Worm (Caenorhabditis elegans) whole organism, early embryonic: ENCODE results near the gene sorf-1.

Source experiments
- B0310.2 ChIP-seq: sonication (generic microtip); optimal IDR thresholded peaks from 2 replicates; lab custom pipeline; 2016; ENCODE audit warnings: mild to moderate bottlenecking, missing genetic modification characterization, missing compliant biosample characterization
- F13C5.2 ChIP-seq: sonication (generic microtip); optimal IDR thresholded peaks from 2 replicates; lab custom pipeline; 2017; ENCODE audit warnings: mild to moderate bottlenecking, missing genetic modification characterization, inconsistent platforms, missing compliant biosample characterization
- aly-1 ChIP-seq: sonication (generic microtip); optimal IDR thresholded peaks from 2 replicates; lab custom pipeline; 2016; ENCODE audit warnings: missing genetic modification characterization, missing compliant biosample characterization
- ama-1 ChIP-seq: fragments of 150-350 bp; optimal IDR thresholded peaks from 2 replicates; lab custom pipeline; 2014
- ceh-13 ChIP-seq: fragments of 200-800 bp; sonication (Bioruptor generic); optimal IDR thresholded peaks from 2 replicates; lab custom pipeline; 2018; ENCODE audit warnings: mild to moderate bottlenecking, missing genetic modification characterization, missing compliant biosample characterization
- ceh-36 ChIP-seq: sonication (generic microtip); optimal IDR thresholded peaks from 2 replicates; lab custom pipeline; 2016; ENCODE audit warnings: missing genetic modification characterization, inconsistent platforms, missing compliant biosample characterization
- ets-7 ChIP-seq: sonication (generic microtip); optimal IDR thresholded peaks from 2 replicates; lab custom pipeline; 2016; ENCODE audit warnings: missing genotype, missing genetic modification characterization, missing compliant biosample characterization
- flt-1 ChIP-seq: fragments of 200-800 bp; sonication (Bioruptor generic); IDR thresholded peaks from 2 replicates; pipeline ENCODE4 v1.3.6; 2022; ENCODE audit warnings: missing genetic modification characterization, missing compliant biosample characterization
- hmbx-1 ChIP-seq: sonication (generic microtip); optimal IDR thresholded peaks from 2 replicates; lab custom pipeline; 2016; ENCODE audit warnings: mild to moderate bottlenecking, missing genetic modification characterization, missing compliant biosample characterization
- hmg-4 ChIP-seq: fragments of 200-800 bp; sonication (Bioruptor generic); optimal IDR thresholded peaks from 2 replicates; lab custom pipeline; 2018; ENCODE audit warnings: mild to moderate bottlenecking, missing genetic modification characterization, missing compliant biosample characterization
- hnd-1 ChIP-seq: sonication (generic microtip); optimal IDR thresholded peaks from 2 replicates; lab custom pipeline; 2016; ENCODE audit warnings: missing genetic modification characterization, missing compliant biosample characterization
- pes-1 ChIP-seq: fragments of 200-800 bp; sonication (Bioruptor generic); IDR thresholded peaks from 2 replicates; pipeline ENCODE4 v1.3.6; 2022; ENCODE audit warnings: missing genetic modification reagents, missing genetic modification characterization, missing compliant biosample characterization
- scrt-1 ChIP-seq: fragments of 200-800 bp; sonication (Bioruptor generic); IDR thresholded peaks from 2 replicates; pipeline ENCODE4 v1.3.6; 2022; ENCODE audit warnings: missing genetic modification characterization, missing compliant biosample characterization
- sea-1 ChIP-seq: fragments of 200-800 bp; sonication (Bioruptor generic); conservative IDR thresholded peaks from 2 replicates; pipeline ENCODE4 v1.3.6; 2022; ENCODE audit warnings: missing genetic modification characterization, missing compliant biosample characterization
- tbx-11 ChIP-seq: fragments of 200-800 bp; sonication (Bioruptor generic); IDR thresholded peaks from 2 replicates; pipeline ENCODE4 v1.3.6; 2022; ENCODE audit warnings: missing genetic modification characterization, missing compliant biosample characterization
- tbx-37 ChIP-seq: fragments of 200-800 bp; sonication (Bioruptor generic); conservative IDR thresholded peaks from 2 replicates; pipeline ENCODE4 v1.3.6; 2022; ENCODE audit warnings: missing genetic modification reagents, missing genetic modification characterization, missing compliant biosample characterization
- tra-4 ChIP-seq: sonication (generic microtip); optimal IDR thresholded peaks from 2 replicates; lab custom pipeline; 2017; ENCODE audit warnings: missing genetic modification characterization, missing compliant biosample characterization

Gene sorf-1

DNA sequence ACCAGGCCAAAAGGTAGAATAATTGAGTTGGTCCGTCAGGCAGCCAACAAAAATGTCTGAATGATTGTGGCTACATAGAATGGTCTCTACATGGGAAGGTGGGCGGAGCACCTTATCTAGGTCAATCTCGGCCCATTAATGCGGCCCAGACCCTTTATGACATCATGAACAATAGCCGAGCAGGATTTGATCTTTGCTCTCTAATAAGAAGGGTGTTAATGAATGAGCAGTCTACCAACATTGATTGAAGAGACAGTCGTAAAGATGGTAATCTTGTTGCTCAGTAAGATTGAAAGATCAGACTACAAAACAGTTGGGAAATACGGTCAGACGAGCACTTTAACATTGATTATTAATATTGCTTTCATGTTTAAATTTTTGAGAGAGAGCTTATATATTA, 21.3 kb upstream of the sorf-1 start:
- TF ChIP-seq aly-1 (tag; lab: Kevin White, UChicago) = no peak
- TF ChIP-seq pes-1 = no peak
- TF ChIP-seq scrt-1 (GFP tag; lab: Robert Waterston, UW) = no peak
- TF ChIP-seq ceh-36 = no peak

DNA sequence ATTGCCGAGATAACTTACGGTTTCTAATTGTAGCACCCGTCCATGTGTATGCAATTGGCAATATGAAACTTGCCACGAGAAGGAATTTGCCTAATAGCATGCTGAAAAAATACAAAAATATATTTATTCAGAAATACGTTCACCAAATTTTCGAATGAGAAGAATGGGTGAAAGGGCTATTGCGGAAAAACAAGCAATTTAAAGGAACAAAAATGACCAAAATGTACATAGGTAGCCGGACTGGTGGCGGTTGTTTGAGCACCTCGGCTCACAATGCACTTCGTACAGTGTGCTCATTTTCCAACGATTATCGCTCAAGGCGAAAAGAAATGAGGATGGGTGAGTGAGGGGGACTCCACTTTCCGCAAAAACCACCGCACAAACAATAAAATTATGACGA, 20.9 kb upstream of the sorf-1 start, which contains the start of gene cht-1:
TSS of gene cht-1 (minus strand) at position 101 of the 400 bp plus-strand sequence.
- TF ChIP-seq ets-7 (tag; lab: Kevin White, UChicago) = no peak
- no peak for TF ChIP-seq flt-1
- no peak for TF ChIP-seq ama-1 (lab: Kevin White, UChicago)
- no peak for TF ChIP-seq tra-4 (tag; lab: Kevin White, UChicago)
- no peak for TF ChIP-seq sea-1 (GFP tag; lab: Robert Waterston, UW)
- TF ChIP-seq ceh-36 = no peak
- no peak for TF ChIP-seq hmbx-1
- no peak for TF ChIP-seq ceh-13 (GFP tag; lab: Kevin White, UChicago)
- no peak for TF ChIP-seq scrt-1 (GFP tag; lab: Robert Waterston, UW)
- TF ChIP-seq tbx-11 (GFP tag; lab: Robert Waterston, UW) = no peak
- TF ChIP-seq pes-1 = no peak
- TF ChIP-seq aly-1 (tag; lab: Kevin White, UChicago) = no peak
- TF ChIP-seq hmg-4 (GFP tag; lab: Kevin White, UChicago) = no peak
- TF ChIP-seq F13C5.2 (tag; lab: Kevin White, UChicago) = no peak
- TF ChIP-seq tbx-37 = no peak
- TF ChIP-seq B0310.2 (tag; lab: Kevin White, UChicago) = no peak
- TF ChIP-seq hnd-1 (tag; lab: Kevin White, UChicago) = no peak

DNA sequence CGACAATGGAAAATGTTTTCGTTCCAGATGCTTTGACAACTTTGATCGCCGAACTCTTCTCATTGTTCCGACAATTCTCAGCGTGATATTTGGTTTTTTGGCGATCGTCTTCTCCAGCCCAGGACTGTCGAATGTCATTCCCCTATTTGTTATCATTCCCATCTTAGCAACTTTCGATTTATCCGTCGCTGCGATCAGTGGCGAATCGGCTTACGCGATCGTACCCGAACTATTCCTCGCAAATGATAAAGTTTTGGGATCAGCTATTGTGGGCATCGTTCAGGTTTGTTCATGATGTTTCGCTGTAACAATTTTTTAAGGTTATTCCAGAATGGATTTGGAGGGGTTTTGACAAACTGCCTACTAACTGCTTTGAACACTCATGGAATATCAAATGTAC, 17.7 kb upstream of the sorf-1 start:
- TF ChIP-seq scrt-1 (GFP tag; lab: Robert Waterston, UW) = no peak
- TF ChIP-seq ceh-36 = no peak
- TF ChIP-seq pes-1 = no peak
- TF ChIP-seq hnd-1 (tag; lab: Kevin White, UChicago) = no peak
- TF ChIP-seq aly-1 (tag; lab: Kevin White, UChicago) = no peak
- TF ChIP-seq hmbx-1 = no peak
- TF ChIP-seq tbx-11 (GFP tag; lab: Robert Waterston, UW) = no peak
- no peak for TF ChIP-seq ets-7 (tag; lab: Kevin White, UChicago)
- no peak for TF ChIP-seq F13C5.2 (tag; lab: Kevin White, UChicago)
- TF ChIP-seq tbx-37 = no peak
- TF ChIP-seq flt-1 = no peak
- TF ChIP-seq ama-1 (lab: Kevin White, UChicago) = no peak
- TF ChIP-seq tra-4 (tag; lab: Kevin White, UChicago) = no peak

DNA sequence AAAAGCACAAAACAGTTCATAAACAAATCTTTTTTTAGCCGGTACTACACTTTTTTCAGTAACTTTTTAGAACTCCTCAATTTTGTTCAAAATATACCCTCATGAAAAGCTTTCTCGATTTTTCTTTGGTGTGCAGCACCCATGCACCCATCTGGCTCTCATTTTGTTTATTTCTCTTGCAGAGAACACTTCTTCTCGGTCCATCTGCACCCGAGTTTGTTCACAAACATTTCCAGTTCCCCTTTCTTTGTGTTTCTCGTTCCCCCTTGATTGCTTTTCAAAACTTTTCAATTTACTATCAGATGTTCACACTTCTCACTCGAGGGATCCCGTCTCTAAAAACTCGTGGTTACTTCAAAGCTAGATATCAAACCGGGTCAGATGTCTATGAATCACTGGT, 14.5 kb upstream of the sorf-1 start, which contains the start of gene slcf-2:
TSS of gene slcf-2 (plus strand) at position 301 of the 400 bp plus-strand sequence.
- TF ChIP-seq B0310.2 (tag; lab: Kevin White, UChicago) (no peak), pes-1 (no peak), hnd-1 (tag; lab: Kevin White, UChicago) (no peak), tra-4 (tag; lab: Kevin White, UChicago) (no peak), sea-1 (GFP tag; lab: Robert Waterston, UW) (no peak), tbx-37 (no peak), F13C5.2 (tag; lab: Kevin White, UChicago) (no peak)

DNA sequence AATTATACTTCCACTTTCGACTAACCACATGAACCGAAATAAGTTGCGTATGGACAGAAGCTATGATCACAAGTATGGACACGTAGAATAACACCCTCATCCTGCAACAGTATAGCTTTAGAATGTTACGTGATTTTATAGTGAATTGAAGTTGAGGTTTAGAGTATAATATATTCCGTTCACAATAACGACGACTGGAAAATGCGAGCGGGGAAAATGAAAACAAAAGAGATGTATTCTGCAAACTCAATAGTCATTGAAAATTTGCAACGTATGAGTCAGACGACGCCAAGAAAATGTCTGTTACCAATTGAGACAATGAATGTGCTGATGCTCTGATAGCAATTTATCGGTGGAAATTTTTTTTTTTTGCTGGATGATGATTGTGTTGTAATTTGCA, 6.3 kb upstream of the sorf-1 start, which contains the start of gene acp-1:
TSS of gene acp-1 (minus strand) at position 101 of the 400 bp plus-strand sequence.
- TF ChIP-seq hmg-4 (GFP tag; lab: Kevin White, UChicago) (no peak), aly-1 (tag; lab: Kevin White, UChicago) (no peak)

DNA sequence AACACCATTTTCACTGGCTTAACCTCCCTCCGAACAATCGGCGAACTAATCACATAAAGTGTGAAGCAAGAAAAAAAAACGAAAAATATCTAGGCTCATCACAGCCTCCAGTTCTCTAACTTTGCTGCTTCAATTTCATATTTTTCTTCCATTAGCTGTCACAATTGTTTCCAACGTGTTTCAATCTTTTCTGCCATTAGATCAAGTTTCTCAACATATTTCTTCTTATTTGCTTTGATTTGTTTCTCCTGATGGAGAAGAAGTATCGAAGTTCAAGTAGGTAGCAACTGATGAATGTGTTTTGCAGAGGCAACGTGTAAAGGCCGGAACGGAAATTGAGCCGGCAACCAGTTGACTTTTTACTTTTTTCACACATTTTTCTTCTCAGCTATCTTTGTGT, 1.1 kb upstream of the sorf-1 start, which contains the start of gene ZK563.7:
TSS of gene ZK563.7 (plus strand) at position 301 of the 400 bp plus-strand sequence.
- no peak for TF ChIP-seq hnd-1 (tag; lab: Kevin White, UChicago)
- TF ChIP-seq hmbx-1 = no peak
- no peak for TF ChIP-seq pes-1
- TF ChIP-seq tra-4 (tag; lab: Kevin White, UChicago) = no peak
- no peak for TF ChIP-seq sea-1 (GFP tag; lab: Robert Waterston, UW)
- TF ChIP-seq F13C5.2 (tag; lab: Kevin White, UChicago) = no peak
- no peak for TF ChIP-seq ets-7 (tag; lab: Kevin White, UChicago)
- no peak for TF ChIP-seq B0310.2 (tag; lab: Kevin White, UChicago)
- TF ChIP-seq flt-1 = no peak

DNA sequence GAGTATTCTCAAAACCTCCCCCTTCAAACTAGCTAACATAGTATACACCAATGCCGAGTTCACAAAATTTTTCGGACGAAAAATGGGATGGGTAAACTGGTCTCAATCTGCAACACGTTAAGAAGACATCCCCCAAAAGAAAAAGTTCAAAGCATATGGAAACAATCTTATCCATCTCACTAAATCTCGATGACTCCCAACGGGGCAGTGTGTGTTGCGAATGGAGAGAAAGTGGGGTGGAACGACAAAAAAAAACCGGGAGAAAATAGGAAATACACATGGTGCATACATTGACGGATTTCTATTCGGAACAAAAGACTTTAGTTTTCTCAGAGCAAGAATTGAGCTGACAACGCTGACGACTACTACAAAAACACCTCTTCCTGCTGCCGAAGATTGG, 3.7 kb downstream of the sorf-1 start:
- no peak for TF ChIP-seq ceh-36
- TF ChIP-seq B0310.2 (tag; lab: Kevin White, UChicago) = no peak
- no peak for TF ChIP-seq ama-1 (lab: Kevin White, UChicago)
- TF ChIP-seq flt-1 = no peak
- TF ChIP-seq hmbx-1 = no peak
- TF ChIP-seq ets-7 (tag; lab: Kevin White, UChicago) = no peak
- TF ChIP-seq hmg-4 (GFP tag; lab: Kevin White, UChicago) = no peak
- no peak for TF ChIP-seq tbx-37
- no peak for TF ChIP-seq tbx-11 (GFP tag; lab: Robert Waterston, UW)
- no peak for TF ChIP-seq hnd-1 (tag; lab: Kevin White, UChicago)
- no peak for TF ChIP-seq tra-4 (tag; lab: Kevin White, UChicago)
- TF ChIP-seq pes-1 = no peak
- TF ChIP-seq F13C5.2 (tag; lab: Kevin White, UChicago) = no peak
- no peak for TF ChIP-seq scrt-1 (GFP tag; lab: Robert Waterston, UW)
- no peak for TF ChIP-seq aly-1 (tag; lab: Kevin White, UChicago)

DNA sequence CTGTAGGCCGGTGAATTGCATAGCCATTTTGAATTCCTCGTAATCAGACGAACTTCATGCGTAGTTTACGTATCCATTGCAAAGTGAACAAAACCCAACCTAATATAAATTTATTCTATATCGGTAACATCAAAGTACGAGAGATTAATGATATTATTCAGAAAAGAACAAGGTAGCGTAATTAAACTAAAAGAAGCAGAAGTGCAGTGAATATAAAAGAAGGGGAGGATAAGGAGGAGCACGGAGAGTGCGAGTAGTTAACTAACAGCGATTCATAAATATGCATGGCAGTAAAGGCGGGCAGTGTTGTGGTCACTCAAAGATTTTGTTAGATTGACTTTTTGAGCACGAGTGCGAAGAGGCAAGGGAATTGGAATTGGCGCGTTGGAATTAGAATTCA, 4.4 kb downstream of the sorf-1 start, which contains the start of gene clc-3:
TSS of gene clc-3 (minus strand) at position 101 of the 400 bp plus-strand sequence.
- TF ChIP-seq tbx-11 (GFP tag; lab: Robert Waterston, UW) (no peak), hmg-4 (GFP tag; lab: Kevin White, UChicago) (no peak), ceh-13 (GFP tag; lab: Kevin White, UChicago) (no peak), ama-1 (lab: Kevin White, UChicago) (no peak), hmbx-1 (no peak), hnd-1 (tag; lab: Kevin White, UChicago) (no peak), sea-1 (GFP tag; lab: Robert Waterston, UW) (no peak), ceh-36 (no peak), F13C5.2 (tag; lab: Kevin White, UChicago) (no peak), scrt-1 (GFP tag; lab: Robert Waterston, UW) (no peak), tbx-37 (no peak)
